Worm (Caenorhabditis elegans) whole organism, young adult: ENCODE data around the gene ccf-1.

Experiments used
- F49E8.2 ChIP-seq: sonication (generic microtip); optimal IDR thresholded peaks from 3 replicates; lab custom pipeline; 2017; ENCODE audit warnings: missing genetic modification characterization, mild to moderate bottlenecking, missing compliant biosample characterization, antibody characterized with exemption, moderate library complexity; ENCODE audit not compliant: insufficient read depth
- F52B5.7 ChIP-seq: sonication (generic microtip); optimal IDR thresholded peaks from 2 replicates; lab custom pipeline; 2016; ENCODE audit warnings: mild to moderate bottlenecking, missing genetic modification characterization, missing compliant biosample characterization
- chd-7 ChIP-seq: sonication (generic microtip); optimal IDR thresholded peaks from 2 replicates; lab custom pipeline; 2016; ENCODE audit warnings: mild to moderate bottlenecking, missing genetic modification characterization, moderate library complexity, missing compliant biosample characterization
- sea-2 ChIP-seq: fragments of 200-800 bp; sonication (Bioruptor generic); IDR thresholded peaks from 2 replicates; pipeline ENCODE4 v1.3.6; 2022; ENCODE audit warnings: missing genetic modification characterization, missing compliant biosample characterization
- unc-62 ChIP-seq: fragments of 150-350 bp; optimal IDR thresholded peaks from 2 replicates; lab custom pipeline; 2014; ENCODE audit warnings: missing biosample characterization, missing genetic modification reagents, missing genetic modification characterization

DNA sequence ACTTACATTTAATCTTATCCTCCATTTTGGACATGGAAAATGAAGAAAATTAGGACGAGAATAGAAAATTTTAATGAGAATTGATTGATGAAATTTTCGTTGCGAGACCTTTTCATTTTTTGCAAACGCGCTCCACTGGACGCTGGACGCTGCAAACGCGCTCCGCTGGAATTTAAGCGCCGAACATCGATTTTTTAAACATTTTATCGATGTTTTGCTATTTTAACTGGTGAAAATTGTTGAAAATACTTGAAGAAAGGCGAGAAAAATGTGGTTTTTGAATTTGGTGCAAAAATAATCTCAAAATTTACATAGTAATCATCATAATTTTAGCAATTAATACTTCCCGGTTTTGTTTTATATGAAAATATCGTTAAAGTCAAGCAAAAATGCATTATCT is 27.1 kb downstream of the ccf-1 start, which contains the start of gene Y56A3A.41:
- TF ChIP-seq F49E8.2 (tag; lab: Kevin White, UChicago): no peak
- no peak for TF ChIP-seq unc-62
- TF ChIP-seq sea-2 (GFP tag; lab: Robert Waterston, UW): no peak
- TF ChIP-seq chd-7 (tag; lab: Kevin White, UChicago): no peak
- TF ChIP-seq F52B5.7: no peak
